Fruit fly (Drosophila melanogaster) whole organism, pupa: ENCODE results near the gene yellow-e3.

Experiments used
- CG10348 ChIP-seq: fragments of 200-800 bp; sonication (Bioruptor generic); IDR thresholded peaks from 2 replicates; pipeline ENCODE4 v1.3.6; 2022; ENCODE audit warnings: missing biosample characterization, missing genetic modification characterization
- CG12605 ChIP-seq: fragments of 200-800 bp; sonication (Bioruptor generic); IDR thresholded peaks from 2 replicates; pipeline ENCODE4 v1.3.6; 2022; ENCODE audit warnings: missing biosample characterization, missing genetic modification characterization
- CG13204 ChIP-seq: fragments of 200-800 bp; sonication (Bioruptor generic); optimal IDR thresholded peaks from 2 replicates; lab custom pipeline; 2018; ENCODE audit warnings: missing biosample characterization, mild to moderate bottlenecking, missing genetic modification characterization, moderate library complexity
- CG14655 ChIP-seq: fragments of 200-800 bp; sonication (Bioruptor generic); optimal IDR thresholded peaks from 3 replicates; lab custom pipeline; 2017; ENCODE audit warnings: mild to moderate bottlenecking, missing biosample characterization, missing genetic modification reagents, missing genetic modification characterization
- CG15710 ChIP-seq: fragments of 200-800 bp; sonication (Bioruptor generic); optimal IDR thresholded peaks from 2 replicates; lab custom pipeline; 2018; ENCODE audit warnings: missing biosample characterization, mild to moderate bottlenecking, missing genetic modification characterization, moderate library complexity
- CG17806 ChIP-seq: fragments of 200-800 bp; sonication (Bioruptor generic); optimal IDR thresholded peaks from 2 replicates; lab custom pipeline; 2018; ENCODE audit warnings: missing biosample characterization, mild to moderate bottlenecking, missing genetic modification characterization, moderate library complexity
- CG32121 ChIP-seq: fragments of 200-800 bp; sonication (Bioruptor generic); IDR thresholded peaks from 2 replicates; pipeline ENCODE4 v1.3.6; 2022; ENCODE audit warnings: missing biosample characterization, missing genetic modification characterization
- CG34367 ChIP-seq: fragments of 200-800 bp; sonication (Bioruptor generic); optimal IDR thresholded peaks from 2 replicates; lab custom pipeline; 2018; ENCODE audit warnings: missing biosample characterization, mild to moderate bottlenecking, missing genetic modification characterization
- CG4496 ChIP-seq: fragments of 200-800 bp; sonication (Bioruptor generic); IDR thresholded peaks from 3 replicates; pipeline ENCODE4 v1.3.6; 2022; ENCODE audit warnings: missing biosample characterization, missing genetic modification characterization
- CG8159 ChIP-seq: fragments of 200-800 bp; sonication (Bioruptor generic); optimal IDR thresholded peaks from 3 replicates; lab custom pipeline; 2018; ENCODE audit warnings: missing biosample characterization, mild to moderate bottlenecking, missing genetic modification characterization, moderate library complexity
- CG8301 ChIP-seq: fragments of 200-800 bp; sonication (Bioruptor generic); optimal IDR thresholded peaks from 2 replicates; lab custom pipeline; 2018; ENCODE audit warnings: missing biosample characterization, mild to moderate bottlenecking, missing genetic modification characterization
- CG9948 ChIP-seq: fragments of 200-800 bp; sonication (Bioruptor generic); optimal IDR thresholded peaks from 2 replicates; lab custom pipeline; 2018; ENCODE audit warnings: missing biosample characterization, mild to moderate bottlenecking, missing genetic modification characterization, moderate library complexity
- D1 ChIP-seq: fragments of 200-800 bp; sonication (Bioruptor generic); optimal IDR thresholded peaks from 2 replicates; lab custom pipeline; 2018; ENCODE audit warnings: missing biosample characterization, mild to moderate bottlenecking, missing genetic modification characterization, moderate library complexity
- EcR ChIP-seq: fragments of 200-800 bp; sonication (Bioruptor generic); optimal IDR thresholded peaks from 3 replicates; lab custom pipeline; 2019; ENCODE audit warnings: missing biosample characterization, missing genetic modification characterization, mild to moderate bottlenecking, moderate library complexity, missing genetic modification reagents
- Ets98B ChIP-seq: fragments of 200-800 bp; sonication (Bioruptor generic); IDR thresholded peaks from 2 replicates; pipeline ENCODE4 v1.3.6; 2022; ENCODE audit warnings: missing biosample characterization, missing genetic modification characterization
- Pif1A ChIP-seq: fragments of 200-800 bp; sonication (Bioruptor generic); optimal IDR thresholded peaks from 3 replicates; lab custom pipeline; 2016; ENCODE audit warnings: missing biosample characterization, missing genetic modification characterization
- Pif1B ChIP-seq: fragments of 200-800 bp; sonication (Bioruptor generic); optimal IDR thresholded peaks from 3 replicates; lab custom pipeline; 2016; ENCODE audit warnings: missing biosample characterization, missing genetic modification characterization
- Snoo ChIP-seq: fragments of 200-800 bp; sonication (Bioruptor generic); optimal IDR thresholded peaks from 3 replicates; lab custom pipeline; 2017; ENCODE audit warnings: missing biosample characterization, mild to moderate bottlenecking, missing genetic modification characterization, inconsistent platforms
- fd96Ca ChIP-seq: fragments of 200-800 bp; sonication (Bioruptor generic); IDR thresholded peaks from 3 replicates; pipeline ENCODE4 v1.3.6; 2022; ENCODE audit warnings: missing biosample characterization, missing genetic modification characterization
- gl ChIP-seq: fragments of 200-800 bp; sonication (Bioruptor generic); optimal IDR thresholded peaks from 2 replicates; lab custom pipeline; 2018; ENCODE audit warnings: missing biosample characterization, mild to moderate bottlenecking, missing genetic modification characterization
- rn ChIP-seq: fragments of 200-800 bp; sonication (Bioruptor generic); IDR thresholded peaks from 2 replicates; pipeline ENCODE4 v1.3.6; 2022; ENCODE audit warnings: missing biosample characterization, missing genetic modification characterization

The yellow-e3 gene

dm6 chr3R:13428341-13429040 is 23.8 kb upstream of the yellow-e3 start:
- TF ChIP-seq CG8301: peak; percentile 77
- TF ChIP-seq CG34367 (tag; lab: Kevin White, UChicago): peak; percentile 61
- 0 out of 2 replicates have a peak, but pooled peaks have one; percentile 24 for TF ChIP-seq rn (GFP tag; lab: Robert Waterston, UW)
- TF ChIP-seq CG4496 (GFP tag; lab: Robert Waterston, UW): peak; percentile 84
- TF ChIP-seq EcR (GFP tag; lab: Kevin White, UChicago): no peak
- TF ChIP-seq CG15710 (tag; lab: Kevin White, UChicago): peak; percentile 60
- peak; percentile 65 for TF ChIP-seq CG9948 (tag; lab: Kevin White, UChicago)
- peak; percentile 71 for TF ChIP-seq Pif1A (GFP tag; lab: Kevin White, UChicago)
- no peak for TF ChIP-seq CG13204 (GFP tag; lab: Kevin White, UChicago)
- peak; percentile 70 for TF ChIP-seq Ets98B (GFP tag; lab: Robert Waterston, UW)
- TF ChIP-seq CG12605 (GFP tag; lab: Robert Waterston, UW): peak; percentile 63
- no peak for TF ChIP-seq gl (tag; lab: Kevin White, UChicago)
- TF ChIP-seq Pif1B (GFP tag; lab: Kevin White, UChicago): peak; percentile 53
- no peak for TF ChIP-seq D1 (tag; lab: Kevin White, UChicago)
- peak; percentile 75 for TF ChIP-seq CG17806 (tag; lab: Kevin White, UChicago)
- TF ChIP-seq CG32121 (GFP tag; lab: Robert Waterston, UW): peak; percentile 75
- peak; percentile 35 for TF ChIP-seq Snoo
- TF ChIP-seq CG10348 (GFP tag; lab: Robert Waterston, UW): peak; percentile 40; the same call in 1 of the 2 replicates
- TF ChIP-seq CG14655 (GFP tag; lab: Kevin White, UChicago): peak; percentile 82
- TF ChIP-seq CG8159 (tag; lab: Kevin White, UChicago): peak; percentile 66
- TF ChIP-seq fd96Ca: no peak

- no peak for TF ChIP-seq EcR (GFP tag; lab: Kevin White, UChicago)
- peak; percentile 12 for TF ChIP-seq CG34367 (tag; lab: Kevin White, UChicago)
- TF ChIP-seq CG9948 (tag; lab: Kevin White, UChicago): peak; percentile 59
- TF ChIP-seq CG8301: peak; percentile 66
- TF ChIP-seq CG15710 (tag; lab: Kevin White, UChicago): peak; percentile 52
- TF ChIP-seq CG10348 (GFP tag; lab: Robert Waterston, UW): no peak
- peak; percentile 12 for TF ChIP-seq CG17806 (tag; lab: Kevin White, UChicago)
- peak; percentile 72 for TF ChIP-seq CG14655 (GFP tag; lab: Kevin White, UChicago)
- peak; percentile 68 for TF ChIP-seq CG8159 (tag; lab: Kevin White, UChicago)
- TF ChIP-seq, all 21 proteins: peak for 7
These were observed 20.9 kb upstream of the yellow-e3 start, which contains the start of gene Act87E for dm6 chr3R:13425470-13426033. Act87E (plus strand) TSS chr3R:13425983.

dm6 chr3R:13422178-13422577 is 17.5 kb upstream of the yellow-e3 start:
- TF ChIP-seq D1 (tag; lab: Kevin White, UChicago) (no peak), Ets98B (GFP tag; lab: Robert Waterston, UW) (no peak), CG17806 (tag; lab: Kevin White, UChicago) (no peak), EcR (GFP tag; lab: Kevin White, UChicago) (no peak), CG8301 (no peak), CG8159 (tag; lab: Kevin White, UChicago) (no peak), CG15710 (tag; lab: Kevin White, UChicago) (no peak), CG4496 (GFP tag; lab: Robert Waterston, UW) (no peak), CG13204 (GFP tag; lab: Kevin White, UChicago) (no peak)

- no peak for TF ChIP-seq fd96Ca
- no peak for TF ChIP-seq CG14655 (GFP tag; lab: Kevin White, UChicago)
These were observed 15.3 kb upstream of the yellow-e3 start, which contains the start of gene Ir87a for dm6 chr3R:13419979-13420378. Ir87a (plus strand) TSS chr3R:13420279.

- TF ChIP-seq Ets98B (GFP tag; lab: Robert Waterston, UW) (no peak), CG32121 (GFP tag; lab: Robert Waterston, UW) (no peak), fd96Ca (no peak), Pif1B (GFP tag; lab: Kevin White, UChicago) (no peak), rn (GFP tag; lab: Robert Waterston, UW) (no peak), CG15710 (tag; lab: Kevin White, UChicago) (no peak), CG8301 (no peak), CG10348 (GFP tag; lab: Robert Waterston, UW) (no peak), EcR (GFP tag; lab: Kevin White, UChicago) (no peak), CG9948 (tag; lab: Kevin White, UChicago) (no peak), CG17806 (tag; lab: Kevin White, UChicago) (no peak), Snoo (no peak), CG14655 (GFP tag; lab: Kevin White, UChicago) (no peak), gl (tag; lab: Kevin White, UChicago) (no peak), CG8159 (tag; lab: Kevin White, UChicago) (no peak)
These were observed 12.5 kb upstream of the yellow-e3 start for dm6 chr3R:13417067-13417595.
